3 worm cellular contexts compared by ENCODE assay signal in genomic region chrX:8163555-8163954, ce11.
TF ChIP-seq lines count a peak whose summit lies in the region.

No protein-coding gene starts in this region.

TF ChIP-seq in whole organism, L2 larva, 48 proteins besides CTCF, POLR2A, EP300 and RAD21 (continued from another document):
- TF ChIP-seq unc-62 (GFP tag; optimal IDR thresholded peaks at IDR 0.05; lab: Kevin White, UChicago) (no peak), nhr-21 (tag; optimal IDR thresholded peaks at IDR 0.05; lab: Kevin White, UChicago) (no peak), nhr-12 (tag; optimal IDR thresholded peaks at IDR 0.05; lab: Kevin White, UChicago) (no peak), unc-39 (tag; optimal IDR thresholded peaks at IDR 0.05; lab: Kevin White, UChicago) (no peak), mbf-1 (tag; optimal IDR thresholded peaks at IDR 0.05; lab: Kevin White, UChicago) (no peak), lin-13 (GFP tag; optimal IDR thresholded peaks at IDR 0.05; lab: Kevin White, UChicago) (no peak), nhr-25 (tag; optimal IDR thresholded peaks at IDR 0.05; lab: Kevin White, UChicago) (no peak), nhr-129 (tag; optimal IDR thresholded peaks at IDR 0.05; lab: Kevin White, UChicago) (peak; percentile 46), aly-2 (tag; optimal IDR thresholded peaks at IDR 0.05; lab: Kevin White, UChicago) (no peak), elt-3 (tag; optimal IDR thresholded peaks at IDR 0.05; lab: Kevin White, UChicago) (no peak), alr-1 (tag; optimal IDR thresholded peaks at IDR 0.05; lab: Kevin White, UChicago) (no peak), gmeb-1 (tag; optimal IDR thresholded peaks at IDR 0.05; lab: Kevin White, UChicago) (no peak), dmd-4 (tag; optimal IDR thresholded peaks at IDR 0.05; lab: Kevin White, UChicago) (no peak), C34F6.9 (tag; optimal IDR thresholded peaks at IDR 0.05; lab: Kevin White, UChicago) (peak; percentile 30), ZK546.5 (tag; optimal IDR thresholded peaks at IDR 0.05; lab: Kevin White, UChicago) (no peak), lsy-2 (tag; optimal IDR thresholded peaks at IDR 0.05; lab: Kevin White, UChicago) (peak; percentile 5 to 7), blmp-1 (tag; optimal IDR thresholded peaks at IDR 0.05; lab: Kevin White, UChicago; ENCODE audit: insufficient read depth) (no peak), sem-4 (tag; optimal IDR thresholded peaks at IDR 0.05; lab: Kevin White, UChicago) (no peak), lin-39 (tag; optimal IDR thresholded peaks at IDR 0.05; lab: Kevin White, UChicago) (no peak), ztf-1 (GFP tag; conservative IDR thresholded peaks at IDR 0.05; lab: Robert Waterston, UW) (0 out of 2 replicates have a peak, but pooled peaks have one; percentile 78), snpc-4 (tag; optimal IDR thresholded peaks at IDR 0.05; lab: Kevin White, UChicago) (no peak)

TF ChIP-seq in whole organism, L4 larva, 104 proteins besides CTCF, POLR2A, EP300 and RAD21 (continued from another document and continues in another):
- TF ChIP-seq php-3 (GFP tag; IDR thresholded peaks at IDR 0.05; lab: Robert Waterston, UW) (peak; percentile 33; the same call in 1 of the 2 replicates), zip-11 (GFP tag; IDR thresholded peaks at IDR 0.05; lab: Robert Waterston, UW) (no peak), madf-5 (GFP tag; IDR thresholded peaks at IDR 0.05; lab: Robert Waterston, UW) (0 out of 4 replicates have a peak, but pooled peaks of 1 of the 2 experiments have one; percentile 55), skn-1 (tag; optimal IDR thresholded peaks at IDR 0.05; lab: Kevin White, UChicago) (no peak), hlh-11 (tag; optimal IDR thresholded peaks at IDR 0.05; lab: Kevin White, UChicago) (peak; percentile 22), daf-12 (tag; optimal IDR thresholded peaks at IDR 0.05; lab: Kevin White, UChicago) (no peak), duxl-1 (tag; optimal IDR thresholded peaks at IDR 0.05; lab: Kevin White, UChicago; ENCODE audit: poor library complexity) (no peak), saeg-2 (GFP tag; IDR thresholded peaks at IDR 0.05; lab: Robert Waterston, UW) (0 out of 2 replicates have a peak, but pooled peaks have one; percentile 26), rbr-2 (tag; optimal IDR thresholded peaks at IDR 0.05; lab: Kevin White, UChicago) (peak; percentile 82), nhr-102 (tag; optimal IDR thresholded peaks at IDR 0.05; lab: Kevin White, UChicago) (no peak), ceh-82 (tag; optimal IDR thresholded peaks at IDR 0.05; lab: Kevin White, UChicago) (no peak), dmd-6 (GFP tag; IDR thresholded peaks at IDR 0.05; lab: Robert Waterston, UW) (0 out of 2 replicates have a peak, but pooled peaks have one; percentile 18), ceh-44 (GFP tag; IDR thresholded peaks at IDR 0.05; lab: Robert Waterston, UW) (0 out of 2 replicates have a peak, but pooled peaks have one; percentile 15), nhr-10 (tag; optimal IDR thresholded peaks at IDR 0.05; lab: Kevin White, UChicago) (no peak), hlh-30 (tag; optimal IDR thresholded peaks at IDR 0.05; lab: Kevin White, UChicago; ENCODE audit: insufficient read depth) (peak; percentile 45), F37D6.2 (tag; optimal IDR thresholded peaks at IDR 0.05; lab: Kevin White, UChicago) (peak; percentile 91), ceh-20 (GFP tag; IDR thresholded peaks at IDR 0.05; lab: Robert Waterston, UW) (peak; percentile 58; the same call in 1 of the 2 replicates), fkh-10 (GFP tag; optimal IDR thresholded peaks at IDR 0.05; lab: Kevin White, UChicago) (peak; percentile 25), madf-9 (GFP tag; conservative IDR thresholded peaks at IDR 0.05; lab: Robert Waterston, UW) (peak; percentile 46; the same call in 1 of the 2 replicates), T20F7.1 (GFP tag; optimal IDR thresholded peaks at IDR 0.05; lab: Kevin White, UChicago) (no peak), mdt-29 (GFP tag; IDR thresholded peaks at IDR 0.05; lab: Robert Waterston, UW) (no peak), spr-1 (tag; optimal IDR thresholded peaks at IDR 0.05; lab: Kevin White, UChicago) (peak; percentile 24), F10B5.3 (tag; optimal IDR thresholded peaks at IDR 0.05; lab: Kevin White, UChicago) (no peak), lsy-2 (tag; optimal IDR thresholded peaks at IDR 0.05; lab: Kevin White, UChicago) (peak in 1 of 2 experiments; percentile 15), aly-2 (tag; optimal IDR thresholded peaks at IDR 0.05; lab: Kevin White, UChicago) (no peak), T26A8.4 (GFP tag; IDR thresholded peaks at IDR 0.05; lab: Robert Waterston, UW) (peak; percentile 35; the same call in 1 of the 2 replicates), lin-29 (GFP tag; IDR thresholded peaks at IDR 0.05; lab: Robert Waterston, UW) (0 out of 2 replicates have a peak, but pooled peaks have one; percentile 22), egl-43 (GFP tag; IDR thresholded peaks at IDR 0.05; lab: Robert Waterston, UW) (peak; percentile 87), jun-1 (tag; optimal IDR thresholded peaks at IDR 0.05; lab: Kevin White, UChicago) (no peak), snpc-4 (tag; optimal IDR thresholded peaks at IDR 0.05; lab: Kevin White, UChicago) (no peak), nhr-48 (tag; optimal IDR thresholded peaks at IDR 0.05; lab: Kevin White, UChicago) (no peak), arid-1 (GFP tag; conservative IDR thresholded peaks at IDR 0.05; lab: Robert Waterston, UW) (no peak), Y5F2A.4 (GFP tag; optimal IDR thresholded peaks at IDR 0.05; lab: Kevin White, UChicago) (no peak), F49E8.2 (tag; optimal IDR thresholded peaks at IDR 0.05; lab: Kevin White, UChicago; ENCODE audit: borderline replicate concordance) (no peak), F26F4.8 (GFP tag; conservative IDR thresholded peaks at IDR 0.05; lab: Robert Waterston, UW) (no peak), set-16 (GFP tag; IDR thresholded peaks at IDR 0.05; lab: Robert Waterston, UW) (peak; percentile 99), nhr-11 (tag; optimal IDR thresholded peaks at IDR 0.05; lab: Kevin White, UChicago) (no peak), lin-13 (GFP tag; optimal IDR thresholded peaks at IDR 0.05; lab: Kevin White, UChicago) (no peak), D1046.2 (GFP tag; IDR thresholded peaks at IDR 0.05; lab: Robert Waterston, UW) (peak; percentile 75; the same call in 1 of the 2 replicates), sdz-12 (GFP tag; optimal IDR thresholded peaks at IDR 0.05; lab: Kevin White, UChicago) (no peak), unc-62 (GFP tag; optimal IDR thresholded peaks at IDR 0.05 in 1 of 2; lab: Kevin White, UChicago) (no peak), unc-62 (tag; optimal IDR thresholded peaks at IDR 0.05; lab: Kevin White, UChicago) (no peak), fos-1 (tag; optimal IDR thresholded peaks at IDR 0.05; lab: Kevin White, UChicago) (no peak), nhr-77 (tag; optimal IDR thresholded peaks at IDR 0.05; lab: Kevin White, UChicago) (no peak), daf-8 (GFP tag; IDR thresholded peaks at IDR 0.05; lab: Robert Waterston, UW) (no peak), zfp-2 (tag; optimal IDR thresholded peaks at IDR 0.05; lab: Kevin White, UChicago) (no peak), zip-2 (tag; optimal IDR thresholded peaks at IDR 0.05; lab: Kevin White, UChicago) (no peak), F44E2.7 (GFP tag; IDR thresholded peaks at IDR 0.05; lab: Robert Waterston, UW) (no peak), ztf-11 (tag; optimal IDR thresholded peaks at IDR 0.05; lab: Kevin White, UChicago) (no peak), ces-1 (GFP tag; optimal IDR thresholded peaks at IDR 0.05; lab: Kevin White, UChicago) (no peak), mep-1 (tag; optimal IDR thresholded peaks at IDR 0.05; lab: Kevin White, UChicago) (peak; percentile 74), Y48G9A.11 (GFP tag; IDR thresholded peaks at IDR 0.05; lab: Robert Waterston, UW) (no peak), lin-15B (tag; optimal IDR thresholded peaks at IDR 0.05; lab: Kevin White, UChicago) (no peak), nhr-76 (tag; optimal IDR thresholded peaks at IDR 0.05; lab: Kevin White, UChicago) (no peak), nhr-111 (GFP tag; optimal IDR thresholded peaks at IDR 0.05; lab: Kevin White, UChicago) (no peak), gei-8 (GFP tag; optimal IDR thresholded peaks at IDR 0.05; lab: Kevin White, UChicago) (no peak)

TF ChIP-seq in whole organism, late embryonic, 69 proteins besides CTCF, POLR2A, EP300 and RAD21 (continued from another document):
- TF ChIP-seq nhr-232 (tag; optimal IDR thresholded peaks at IDR 0.05; lab: Kevin White, UChicago) (no peak), ceh-19 (GFP tag; optimal IDR thresholded peaks at IDR 0.05; lab: Kevin White, UChicago) (peak; percentile 14), F13H6.1 (tag; optimal IDR thresholded peaks at IDR 0.05; lab: Kevin White, UChicago) (no peak), ahr-1 (tag; optimal IDR thresholded peaks at IDR 0.05; lab: Kevin White, UChicago) (no peak), eyg-1 (tag; optimal IDR thresholded peaks at IDR 0.05; lab: Kevin White, UChicago) (no peak), sox-2 (GFP tag; IDR thresholded peaks at IDR 0.05; lab: Robert Waterston, UW) (no peak), pat-9 (tag; optimal IDR thresholded peaks at IDR 0.05; lab: Kevin White, UChicago) (no peak), pqm-1 (tag; optimal IDR thresholded peaks at IDR 0.05; lab: Kevin White, UChicago) (no peak), ztf-16 (tag; optimal IDR thresholded peaks at IDR 0.05; lab: Kevin White, UChicago) (no peak), ceh-45 (GFP tag; IDR thresholded peaks at IDR 0.05; lab: Robert Waterston, UW) (no peak), K02D7.2 (tag; optimal IDR thresholded peaks at IDR 0.05; lab: Kevin White, UChicago) (no peak), ama-1 (optimal IDR thresholded peaks at IDR 0.05; lab: Kevin White, UChicago) (no peak), hlh-15 (tag; optimal IDR thresholded peaks at IDR 0.05; lab: Kevin White, UChicago) (no peak), ceh-9 (tag; optimal IDR thresholded peaks at IDR 0.05; lab: Kevin White, UChicago) (no peak), madf-2 (tag; optimal IDR thresholded peaks at IDR 0.05; lab: Kevin White, UChicago) (no peak), sdc-2 (tag; optimal IDR thresholded peaks at IDR 0.05; lab: Kevin White, UChicago) (peak; percentile 65), unc-86 (tag; optimal IDR thresholded peaks at IDR 0.05; lab: Kevin White, UChicago) (no peak), fax-1 (tag; optimal IDR thresholded peaks at IDR 0.05; lab: Kevin White, UChicago) (no peak), nhr-11 (tag; optimal IDR thresholded peaks at IDR 0.05; lab: Kevin White, UChicago) (no peak), tbx-7 (tag; optimal IDR thresholded peaks at IDR 0.05; lab: Kevin White, UChicago) (no peak), dve-1 (tag; optimal IDR thresholded peaks at IDR 0.05; lab: Kevin White, UChicago) (no peak), pros-1 (tag; optimal IDR thresholded peaks at IDR 0.05; lab: Kevin White, UChicago) (peak; percentile 34), sox-4 (tag; optimal IDR thresholded peaks at IDR 0.05; lab: Kevin White, UChicago) (no peak), ttx-3 (tag; optimal IDR thresholded peaks at IDR 0.05; lab: Kevin White, UChicago) (no peak), ceh-6 (GFP tag; optimal IDR thresholded peaks at IDR 0.05; lab: Kevin White, UChicago) (no peak), pax-1 (tag; optimal IDR thresholded peaks at IDR 0.05; lab: Kevin White, UChicago) (no peak), ceh-30 (tag; optimal IDR thresholded peaks at IDR 0.05; lab: Kevin White, UChicago) (no peak), gmeb-2 (tag; optimal IDR thresholded peaks at IDR 0.05; lab: Kevin White, UChicago) (no peak), unc-42 (tag; optimal IDR thresholded peaks at IDR 0.05; lab: Kevin White, UChicago) (peak; percentile 49), C08G9.2 (tag; optimal IDR thresholded peaks at IDR 0.05; lab: Kevin White, UChicago) (peak; percentile 33), unc-55 (GFP tag; optimal IDR thresholded peaks at IDR 0.05; lab: Kevin White, UChicago) (no peak), odd-2 (tag; optimal IDR thresholded peaks at IDR 0.05; lab: Kevin White, UChicago) (no peak), elt-2 (tag; optimal IDR thresholded peaks at IDR 0.05; lab: Kevin White, UChicago) (no peak), hlh-6 (tag; optimal IDR thresholded peaks at IDR 0.05; lab: Kevin White, UChicago) (no peak), zip-5 (tag; optimal IDR thresholded peaks at IDR 0.05; lab: Kevin White, UChicago) (no peak), ceh-24 (tag; optimal IDR thresholded peaks at IDR 0.05; lab: Kevin White, UChicago) (no peak), lin-11 (tag; optimal IDR thresholded peaks at IDR 0.05; lab: Kevin White, UChicago) (no peak), fkh-6 (tag; optimal IDR thresholded peaks at IDR 0.05; lab: Kevin White, UChicago) (no peak), elt-4 (tag; optimal IDR thresholded peaks at IDR 0.05; lab: Kevin White, UChicago) (peak; percentile 31), che-1 (tag; optimal IDR thresholded peaks at IDR 0.05; lab: Kevin White, UChicago) (no peak), ceh-18 (tag; optimal IDR thresholded peaks at IDR 0.05; lab: Kevin White, UChicago) (peak; percentile 29), fkh-10 (GFP tag; optimal IDR thresholded peaks at IDR 0.05; lab: Kevin White, UChicago) (no peak), ets-4 (tag; optimal IDR thresholded peaks at IDR 0.05; lab: Kevin White, UChicago) (no peak), Y22D7AL.16 (tag; optimal IDR thresholded peaks at IDR 0.05; lab: Kevin White, UChicago) (no peak)
